Worm (Caenorhabditis elegans): ENCODE data around the gene cpsf-4.

ce11 chrIV:12044844-12045738 lies 48.2 kb downstream of the cpsf-4 start:
- no peak for TF ChIP-seq ces-1 (GFP tag; optimal IDR thresholded peaks at IDR 0.05)
- no peak for TF ChIP-seq unc-62 (GFP tag; optimal IDR thresholded peaks at IDR 0.05)
- no peak for TF ChIP-seq pha-4 (tag; optimal IDR thresholded peaks at IDR 0.05)
- TF ChIP-seq drap-1 (GFP tag; optimal IDR thresholded peaks at IDR 0.05) = no peak
- TF ChIP-seq zip-8 (tag; optimal IDR thresholded peaks at IDR 0.05) = peak; percentile 84
- TF ChIP-seq ztf-11 (tag; optimal IDR thresholded peaks at IDR 0.05) = no peak
- TF ChIP-seq nhr-76 (tag; optimal IDR thresholded peaks at IDR 0.05) = no peak
- TF ChIP-seq lin-13 (tag; optimal IDR thresholded peaks at IDR 0.05) = no peak
- no peak for TF ChIP-seq ceh-39 (tag; optimal IDR thresholded peaks at IDR 0.05)
- no peak for TF ChIP-seq mab-5 (tag; optimal IDR thresholded peaks at IDR 0.05)
- TF ChIP-seq blmp-1 (tag; optimal IDR thresholded peaks at IDR 0.05) = no peak
- TF ChIP-seq nhr-28 (tag; optimal IDR thresholded peaks at IDR 0.05) = no peak
- TF ChIP-seq snpc-4 (tag; optimal IDR thresholded peaks at IDR 0.05) = no peak

All from whole organism, mixed stage, embryonic.